Worm (Caenorhabditis elegans): ENCODE measurements around the gene C44H9.6.

C44H9.6 gene

ce11 chrV:12879349-12879748 lies 34.2 kb upstream of the C44H9.6 start (continued):
- no peak for TF ChIP-seq lsl-1 (GFP tag; optimal IDR thresholded peaks at IDR 0.05)
- no peak for TF ChIP-seq egrh-3 (GFP tag; IDR thresholded peaks at IDR 0.05)
- TF ChIP-seq ztf-3 (GFP tag; optimal IDR thresholded peaks at IDR 0.05) = no peak
- TF ChIP-seq lag-1 (GFP tag; IDR thresholded peaks at IDR 0.05) = no peak

- TF ChIP-seq ztf-28 (GFP tag; IDR thresholded peaks at IDR 0.05) = no peak
- TF ChIP-seq zim-3 (tag; optimal IDR thresholded peaks at IDR 0.05) = no peak
- TF ChIP-seq somi-1 (GFP tag; optimal IDR thresholded peaks at IDR 0.05) = no peak
- TF ChIP-seq lsl-1 (GFP tag; optimal IDR thresholded peaks at IDR 0.05) = no peak
- TF ChIP-seq Y95B8A.8 (GFP tag; IDR thresholded peaks at IDR 0.05) = no peak
- no peak for TF ChIP-seq Y79H2A.3 (GFP tag; conservative IDR thresholded peaks at IDR 0.05)
- no peak for TF ChIP-seq madf-6 (GFP tag; IDR thresholded peaks at IDR 0.05)
- TF ChIP-seq fkh-3 (tag; optimal IDR thresholded peaks at IDR 0.05) = no peak
- TF ChIP-seq nhr-80 (tag; optimal IDR thresholded peaks at IDR 0.05) = peak; percentile 59
These were observed 32.4 kb upstream of the C44H9.6 start for ce11 chrV:12877579-12877978.

- TF ChIP-seq T26A5.8 (tag; optimal IDR thresholded peaks at IDR 0.05) (no peak), gei-17 (GFP tag; optimal IDR thresholded peaks at IDR 0.05) (no peak), chd-7 (tag; optimal IDR thresholded peaks at IDR 0.05) (no peak), somi-1 (GFP tag; optimal IDR thresholded peaks at IDR 0.05) (no peak), efl-1 (GFP tag; optimal IDR thresholded peaks at IDR 0.05) (no peak), mxl-1 (tag; optimal IDR thresholded peaks at IDR 0.05) (no peak), F57C9.4 (tag; optimal IDR thresholded peaks at IDR 0.05) (no peak), let-526 (GFP tag; IDR thresholded peaks at IDR 0.05) (no peak), bed-2 (GFP tag; IDR thresholded peaks at IDR 0.05) (no peak), egl-44 (GFP tag; IDR thresholded peaks at IDR 0.05) (no peak), ztf-25 (GFP tag; IDR thresholded peaks at IDR 0.05) (no peak)
These were observed 31.6 kb upstream of the C44H9.6 start for ce11 chrV:12876708-12877107.

ce11 chrV:12875850-12876249 lies 30.7 kb upstream of the C44H9.6 start:
- TF ChIP-seq tlf-1 (GFP tag; optimal IDR thresholded peaks at IDR 0.05) (no peak), B0019.2 (GFP tag; conservative IDR thresholded peaks at IDR 0.05) (no peak), rcor-1 (GFP tag; IDR thresholded peaks at IDR 0.05) (no peak), F55B11.4 (tag; optimal IDR thresholded peaks at IDR 0.05; ENCODE audit: borderline replicate concordance, insufficient read depth) (no peak), snpc-1.1 (tag; optimal IDR thresholded peaks at IDR 0.05; ENCODE audit: insufficient read depth) (no peak), mxl-1 (tag; optimal IDR thresholded peaks at IDR 0.05) (no peak)

ce11 chrV:12871753-12872152 lies 26.6 kb upstream of the C44H9.6 start, which contains the start of gene bus-19:
TSS of gene bus-19 (plus strand) at chrV:12872053.
- no peak for TF ChIP-seq snpc-1.3 (tag; optimal IDR thresholded peaks at IDR 0.05; ENCODE audit: insufficient read depth)
- TF ChIP-seq nhr-80 (tag; optimal IDR thresholded peaks at IDR 0.05) = no peak
- TF ChIP-seq efl-1 (GFP tag; optimal IDR thresholded peaks at IDR 0.05) = no peak
- no peak for TF ChIP-seq ZK185.1 (tag; optimal IDR thresholded peaks at IDR 0.05; ENCODE audit: poor library complexity, severe bottlenecking)
- TF ChIP-seq F57C9.4 (tag; optimal IDR thresholded peaks at IDR 0.05) = no peak
- no peak for TF ChIP-seq madf-8 (GFP tag; conservative IDR thresholded peaks at IDR 0.05)
- no peak for TF ChIP-seq K12H6.12 (tag; optimal IDR thresholded peaks at IDR 0.05)
- no peak for TF ChIP-seq Y95B8A.8 (GFP tag; IDR thresholded peaks at IDR 0.05)
- TF ChIP-seq nhr-179 (tag; optimal IDR thresholded peaks at IDR 0.05) = no peak
- TF ChIP-seq him-1 (tag; optimal IDR thresholded peaks at IDR 0.05) = no peak
- TF ChIP-seq hrde-1 (tag; optimal IDR thresholded peaks at IDR 0.05; ENCODE audit: borderline replicate concordance) = no peak
- TF ChIP-seq ztf-26 (tag; optimal IDR thresholded peaks at IDR 0.05) = no peak
- no peak for TF ChIP-seq die-1 (tag; optimal IDR thresholded peaks at IDR 0.05)
- no peak for TF ChIP-seq B0035.1 (tag; optimal IDR thresholded peaks at IDR 0.05)
- no peak for TF ChIP-seq hlh-26 (GFP tag; conservative IDR thresholded peaks at IDR 0.05)
- no peak for TF ChIP-seq rpc-1 (optimal IDR thresholded peaks at IDR 0.05)
- TF ChIP-seq rpc-1 (tag; optimal IDR thresholded peaks at IDR 0.05) = no peak
- no peak for TF ChIP-seq hmg-20 (GFP tag; IDR thresholded peaks at IDR 0.05)

Measured in whole organism, young adult.